Fruit fly (Drosophila melanogaster): ENCODE results near the gene Bx42.

Gene Bx42

dm6 chrX:9127264-9128011, 21.0 kb upstream of the Bx42 start:
- TF ChIP-seq fru (GFP tag; optimal IDR thresholded peaks at IDR 0.05) (no peak), brk (GFP tag; optimal IDR thresholded peaks at IDR 0.05) (no peak), br (GFP tag; optimal IDR thresholded peaks at IDR 0.05) (no peak), sv (GFP tag; optimal IDR thresholded peaks at IDR 0.05) (no peak), sage (GFP tag; optimal IDR thresholded peaks at IDR 0.05) (no peak), Myc (optimal IDR thresholded peaks at IDR 0.05) (no peak), CrebA (GFP tag; optimal IDR thresholded peaks at IDR 0.05; ENCODE audit: borderline replicate concordance) (no peak), HLH106 (tag; optimal IDR thresholded peaks at IDR 0.05) (no peak), OdsH (GFP tag; optimal IDR thresholded peaks at IDR 0.05) (no peak), Sp1 (GFP tag; optimal IDR thresholded peaks at IDR 0.05) (no peak), Hr83 (GFP tag; optimal IDR thresholded peaks at IDR 0.05; ENCODE audit: poor library complexity, severe bottlenecking) (no peak), h (GFP tag; optimal IDR thresholded peaks at IDR 0.05) (no peak), foxo (GFP tag; optimal IDR thresholded peaks at IDR 0.05) (no peak), CG9705 (GFP tag; optimal IDR thresholded peaks at IDR 0.05) (no peak)

dm6 chrX:9122492-9122891, 16.1 kb upstream of the Bx42 start:
- TF ChIP-seq sv (GFP tag; optimal IDR thresholded peaks at IDR 0.05) (no peak), OdsH (GFP tag; optimal IDR thresholded peaks at IDR 0.05) (no peak), brk (GFP tag; optimal IDR thresholded peaks at IDR 0.05) (no peak), usp (GFP tag; optimal IDR thresholded peaks at IDR 0.05) (no peak), psq (GFP tag; optimal IDR thresholded peaks at IDR 0.05) (no peak), Dif (GFP tag; optimal IDR thresholded peaks at IDR 0.05; ENCODE audit: partially characterized antibody) (no peak), dsf (GFP tag; optimal IDR thresholded peaks at IDR 0.05; ENCODE audit: borderline replicate concordance) (no peak), lola (GFP tag; optimal IDR thresholded peaks at IDR 0.05) (no peak), dl (GFP tag; optimal IDR thresholded peaks at IDR 0.05; ENCODE audit: insufficient read depth in 1 of 2, partially characterized antibody in 2 of 2) (no peak), Rel (GFP tag; optimal IDR thresholded peaks at IDR 0.05) (no peak), Rel (tag; optimal IDR thresholded peaks at IDR 0.05) (no peak), CrebA (GFP tag; optimal IDR thresholded peaks at IDR 0.05; ENCODE audit: borderline replicate concordance) (no peak), Mio (GFP tag; optimal IDR thresholded peaks at IDR 0.05) (no peak)

- TF ChIP-seq OdsH (GFP tag; optimal IDR thresholded peaks at IDR 0.05) (peak; percentile 2), Abd-B (GFP tag; optimal IDR thresholded peaks at IDR 0.05) (no peak), foxo (GFP tag; optimal IDR thresholded peaks at IDR 0.05) (peak in 1 of 2 experiments; percentile 45), ey (GFP tag; optimal IDR thresholded peaks at IDR 0.05) (peak; percentile 30), h (GFP tag; optimal IDR thresholded peaks at IDR 0.05) (peak; percentile 21), usp (GFP tag; optimal IDR thresholded peaks at IDR 0.05) (no peak), CG32264 (GFP tag; optimal IDR thresholded peaks at IDR 0.05) (no peak), dmrt93B (GFP tag; optimal IDR thresholded peaks at IDR 0.05) (peak; percentile 7), N (GFP tag; optimal IDR thresholded peaks at IDR 0.05) (no peak), lola (GFP tag; optimal IDR thresholded peaks at IDR 0.05) (no peak), Mio (GFP tag; optimal IDR thresholded peaks at IDR 0.05) (no peak), HLH106 (tag; optimal IDR thresholded peaks at IDR 0.05) (peak; percentile 26), GATAd (GFP tag; optimal IDR thresholded peaks at IDR 0.05) (no peak), rgr (GFP tag; optimal IDR thresholded peaks at IDR 0.05) (peak; percentile 30), woc (GFP tag; optimal IDR thresholded peaks at IDR 0.05) (peak; percentile 17), Rel (GFP tag; optimal IDR thresholded peaks at IDR 0.05) (no peak), Rel (tag; optimal IDR thresholded peaks at IDR 0.05) (no peak), fru (GFP tag; optimal IDR thresholded peaks at IDR 0.05) (peak; percentile 49), Hnf4 (GFP tag; optimal IDR thresholded peaks at IDR 0.05) (no peak), Vsx2 (GFP tag; optimal IDR thresholded peaks at IDR 0.05; ENCODE audit: partially characterized antibody) (no peak)
Observed at dm6 chrX:9120828-9121754, 14.7 kb upstream of the Bx42 start.

Measured in whole organism, wandering third instar larva.